Fruit fly (Drosophila melanogaster) whole organism, larva: ENCODE measurements around the gene NK7.1.

Experiments
- noc ChIP-seq: fragments of 200-800 bp; sonication (Bioruptor generic); optimal IDR thresholded peaks from 3 replicates; lab custom pipeline; 2019; ENCODE audit warnings: missing biosample characterization, mild to moderate bottlenecking, missing genetic modification characterization, moderate library complexity

The NK7.1 gene

dm6 chr3R:14386088-14386822, 13.5 kb upstream of the NK7.1 start:
- no peak for TF ChIP-seq noc (tag; lab: Kevin White, UChicago)

- no peak for TF ChIP-seq noc (tag; lab: Kevin White, UChicago)
These were observed 11.8 kb upstream of the NK7.1 start for dm6 chr3R:14384502-14384901.

dm6 chr3R:14382312-14383046, 9.7 kb upstream of the NK7.1 start:
- peak; percentile 43 for TF ChIP-seq noc (tag; lab: Kevin White, UChicago)

dm6 chr3R:14381599-14381998, 8.8 kb upstream of the NK7.1 start, which contains the start of gene soti:
soti (minus strand) TSS chr3R:14381699.
- no peak for TF ChIP-seq noc (tag; lab: Kevin White, UChicago)

- no peak for TF ChIP-seq noc (tag; lab: Kevin White, UChicago)
These were observed 1.1 kb upstream of the NK7.1 start for dm6 chr3R:14373828-14374217.

- TF ChIP-seq noc (tag; lab: Kevin White, UChicago): peak; percentile 49
These were observed 559 bp upstream of the NK7.1 start for dm6 chr3R:14373192-14373827.

- TF ChIP-seq noc (tag; lab: Kevin White, UChicago): no peak
These were observed 1.5 kb downstream of the NK7.1 start for dm6 chr3R:14371133-14371676.

- TF ChIP-seq noc (tag; lab: Kevin White, UChicago): no peak
These were observed 2.4 kb downstream of the NK7.1 start for dm6 chr3R:14370199-14370933.

- peak; percentile 6 for TF ChIP-seq noc (tag; lab: Kevin White, UChicago)
These were observed 3.1 kb downstream of the NK7.1 start for dm6 chr3R:14369481-14370198.

dm6 chr3R:14366882-14367281, 5.9 kb downstream of the NK7.1 start:
- no peak for TF ChIP-seq noc (tag; lab: Kevin White, UChicago)

- no peak for TF ChIP-seq noc (tag; lab: Kevin White, UChicago)
These were observed 6.8 kb downstream of the NK7.1 start for dm6 chr3R:14365918-14366317.

- no peak for TF ChIP-seq noc (tag; lab: Kevin White, UChicago)
These were observed 8.6 kb downstream of the NK7.1 start for dm6 chr3R:14364156-14364555.

dm6 chr3R:14363172-14363571, 9.6 kb downstream of the NK7.1 start:
- TF ChIP-seq noc (tag; lab: Kevin White, UChicago): no peak

dm6 chr3R:14361741-14362232, 11.0 kb downstream of the NK7.1 start, which contains the start of gene Dnaaf5:
Dnaaf5 (minus strand) TSS chr3R:14361786.
- TF ChIP-seq noc (tag; lab: Kevin White, UChicago): peak; percentile 65
